Worm (Caenorhabditis elegans) whole organism, midembryonic: Measurements from ENCODE around the gene cpsf-4.

ENCODE experiments used
- T22C8.4 ChIP-seq: fragments of 200-800 bp; sonication (Bioruptor generic); IDR thresholded peaks from 2 replicates; pipeline ENCODE4 v1.3.6; 2022; ENCODE audit warnings: missing genetic modification characterization, missing compliant biosample characterization
- cog-1 ChIP-seq: sonication (generic microtip); optimal IDR thresholded peaks from 2 replicates; lab custom pipeline; 2016; ENCODE audit warnings: missing genetic modification characterization, missing compliant biosample characterization
- flt-1 ChIP-seq: fragments of 200-800 bp; sonication (Bioruptor generic); IDR thresholded peaks from 2 replicates; pipeline ENCODE4 v1.3.6; 2022; ENCODE audit warnings: missing genetic modification characterization, missing compliant biosample characterization
- klf-2 ChIP-seq: fragments of 200-800 bp; sonication (Bioruptor generic); conservative IDR thresholded peaks from 2 replicates; pipeline ENCODE4 v1.3.6; 2022; ENCODE audit warnings: missing genetic modification reagents, missing genetic modification characterization, missing compliant biosample characterization
- med-1 ChIP-seq: sonication (generic microtip); optimal IDR thresholded peaks from 2 replicates; lab custom pipeline; 2017; ENCODE audit warnings: missing genetic modification characterization, mild to moderate bottlenecking, missing compliant biosample characterization, antibody characterized with exemption, missing genetic modification reagents; ENCODE audit not compliant: insufficient read depth
- ref-1 ChIP-seq: fragments of 200-800 bp; sonication (Bioruptor generic); conservative IDR thresholded peaks from 2 replicates; pipeline ENCODE4 v1.3.6; 2022; ENCODE audit warnings: missing genetic modification reagents, missing genetic modification characterization, missing compliant biosample characterization
- tab-1 ChIP-seq: fragments of 200-800 bp; sonication (Bioruptor generic); IDR thresholded peaks from 2 replicates; pipeline ENCODE4 v1.3.6; 2022; ENCODE audit warnings: missing genetic modification characterization, missing compliant biosample characterization
- ztf-23 ChIP-seq: fragments of 200-800 bp; sonication (Bioruptor generic); IDR thresholded peaks from 2 replicates; pipeline ENCODE4 v1.3.6; 2022; ENCODE audit warnings: missing genetic modification reagents, missing genetic modification characterization, missing compliant biosample characterization
- ztf-29 ChIP-seq: fragments of 200-800 bp; sonication (Bioruptor generic); IDR thresholded peaks from 2 replicates; pipeline ENCODE4 v1.3.6; 2022; ENCODE audit warnings: missing genetic modification reagents, missing genetic modification characterization, missing compliant biosample characterization

Gene cpsf-4

ce11 chrIV:12084587-12084986, 8.7 kb downstream of the cpsf-4 start:
- no peak for TF ChIP-seq klf-2 (GFP tag; lab: Robert Waterston, UW)
- TF ChIP-seq tab-1 (GFP tag; lab: Robert Waterston, UW): no peak
- no peak for TF ChIP-seq ztf-29 (GFP tag; lab: Robert Waterston, UW)
- no peak for TF ChIP-seq ztf-23 (GFP tag; lab: Robert Waterston, UW)
- TF ChIP-seq cog-1: no peak
- no peak for TF ChIP-seq ref-1
- TF ChIP-seq flt-1 (GFP tag; lab: Robert Waterston, UW): no peak
- no peak for TF ChIP-seq T22C8.4 (GFP tag; lab: Robert Waterston, UW)
- no peak for TF ChIP-seq med-1 (GFP tag; lab: Kevin White, UChicago)

- TF ChIP-seq flt-1 (GFP tag; lab: Robert Waterston, UW): no peak
- TF ChIP-seq cog-1: no peak
- no peak for TF ChIP-seq med-1 (GFP tag; lab: Kevin White, UChicago)
- TF ChIP-seq ztf-23 (GFP tag; lab: Robert Waterston, UW): no peak
- TF ChIP-seq T22C8.4 (GFP tag; lab: Robert Waterston, UW): no peak
- TF ChIP-seq klf-2 (GFP tag; lab: Robert Waterston, UW): no peak
- no peak for TF ChIP-seq tab-1 (GFP tag; lab: Robert Waterston, UW)
- no peak for TF ChIP-seq ztf-29 (GFP tag; lab: Robert Waterston, UW)
- no peak for TF ChIP-seq ref-1
These were observed 9.1 kb downstream of the cpsf-4 start, which contains the start of gene repo-1 for ce11 chrIV:12084178-12084577. Gene repo-1, plus strand, starts transcription at chrIV:12084478.

- TF ChIP-seq tab-1 (GFP tag; lab: Robert Waterston, UW): no peak
- no peak for TF ChIP-seq T22C8.4 (GFP tag; lab: Robert Waterston, UW)
- no peak for TF ChIP-seq ztf-29 (GFP tag; lab: Robert Waterston, UW)
- TF ChIP-seq cog-1: no peak
- TF ChIP-seq ref-1: no peak
- no peak for TF ChIP-seq med-1 (GFP tag; lab: Kevin White, UChicago)
- TF ChIP-seq ztf-23 (GFP tag; lab: Robert Waterston, UW): no peak
- no peak for TF ChIP-seq klf-2 (GFP tag; lab: Robert Waterston, UW)
- no peak for TF ChIP-seq flt-1 (GFP tag; lab: Robert Waterston, UW)
These were observed 12.4 kb downstream of the cpsf-4 start for ce11 chrIV:12080807-12081206.

ce11 chrIV:12078907-12079523, 14.2 kb downstream of the cpsf-4 start, which contains the start of gene lex-1:
Gene lex-1, plus strand, starts transcription at chrIV:12079473.
- TF ChIP-seq cog-1: no peak
- no peak for TF ChIP-seq ztf-29 (GFP tag; lab: Robert Waterston, UW)
- TF ChIP-seq klf-2 (GFP tag; lab: Robert Waterston, UW): no peak
- TF ChIP-seq T22C8.4 (GFP tag; lab: Robert Waterston, UW): no peak
- no peak for TF ChIP-seq ref-1
- TF ChIP-seq flt-1 (GFP tag; lab: Robert Waterston, UW): no peak
- TF ChIP-seq tab-1 (GFP tag; lab: Robert Waterston, UW): no peak
- no peak for TF ChIP-seq med-1 (GFP tag; lab: Kevin White, UChicago)
- TF ChIP-seq ztf-23 (GFP tag; lab: Robert Waterston, UW): no peak

ce11 chrIV:12078112-12078812, 15.0 kb downstream of the cpsf-4 start, which contains the start of gene tmed-1:
Gene tmed-1, minus strand, starts transcription at chrIV:12078162.
- TF ChIP-seq ztf-29 (GFP tag; lab: Robert Waterston, UW): no peak
- no peak for TF ChIP-seq med-1 (GFP tag; lab: Kevin White, UChicago)
- TF ChIP-seq ref-1: no peak
- TF ChIP-seq tab-1 (GFP tag; lab: Robert Waterston, UW): no peak
- no peak for TF ChIP-seq ztf-23 (GFP tag; lab: Robert Waterston, UW)

- TF ChIP-seq med-1 (GFP tag; lab: Kevin White, UChicago) (no peak), ref-1 (no peak), klf-2 (GFP tag; lab: Robert Waterston, UW) (no peak), ztf-29 (GFP tag; lab: Robert Waterston, UW) (no peak), cog-1 (no peak), ztf-23 (GFP tag; lab: Robert Waterston, UW) (no peak), flt-1 (GFP tag; lab: Robert Waterston, UW) (no peak), tab-1 (GFP tag; lab: Robert Waterston, UW) (no peak)
These were observed 17.7 kb downstream of the cpsf-4 start, which contains the start of gene K08E4.7 for ce11 chrIV:12075497-12075896. Gene K08E4.7, plus strand, starts transcription at chrIV:12075797.

- TF ChIP-seq cog-1: no peak
- no peak for TF ChIP-seq klf-2 (GFP tag; lab: Robert Waterston, UW)
- no peak for TF ChIP-seq med-1 (GFP tag; lab: Kevin White, UChicago)
- no peak for TF ChIP-seq ztf-23 (GFP tag; lab: Robert Waterston, UW)
- no peak for TF ChIP-seq ref-1
- TF ChIP-seq ztf-29 (GFP tag; lab: Robert Waterston, UW): no peak
- TF ChIP-seq T22C8.4 (GFP tag; lab: Robert Waterston, UW): no peak
- no peak for TF ChIP-seq tab-1 (GFP tag; lab: Robert Waterston, UW)
- no peak for TF ChIP-seq flt-1 (GFP tag; lab: Robert Waterston, UW)
These were observed 24.7 kb downstream of the cpsf-4 start, which contains the start of gene bath-37 for ce11 chrIV:12068590-12068989. Gene bath-37, plus strand, starts transcription at chrIV:12068890.

- TF ChIP-seq med-1 (GFP tag; lab: Kevin White, UChicago): no peak
- TF ChIP-seq tab-1 (GFP tag; lab: Robert Waterston, UW): no peak
These were observed 32.0 kb downstream of the cpsf-4 start, which contains the start of gene K08E4.8 for ce11 chrIV:12061229-12061628. Gene K08E4.8, minus strand, starts transcription at chrIV:12061329.

- TF ChIP-seq T22C8.4 (GFP tag; lab: Robert Waterston, UW) (no peak), cog-1 (no peak), med-1 (GFP tag; lab: Kevin White, UChicago) (no peak), klf-2 (GFP tag; lab: Robert Waterston, UW) (no peak), ztf-23 (GFP tag; lab: Robert Waterston, UW) (no peak), tab-1 (GFP tag; lab: Robert Waterston, UW) (no peak), flt-1 (GFP tag; lab: Robert Waterston, UW) (no peak), ztf-29 (GFP tag; lab: Robert Waterston, UW) (no peak), ref-1 (no peak)
These were observed 35.7 kb downstream of the cpsf-4 start, which contains the start of gene K08E4.3 for ce11 chrIV:12057508-12057907. Gene K08E4.3, plus strand, starts transcription at chrIV:12057742.
